Worm (Caenorhabditis elegans) whole organism, L3 larva: ENCODE data around the gene cla-1.

Experiments
- ama-1 ChIP-seq: fragments of 150-350 bp; optimal IDR thresholded peaks from 2 replicates; lab custom pipeline; 2018
- lin-15B ChIP-seq: fragments of 150-350 bp; optimal IDR thresholded peaks from 2 replicates; lab custom pipeline; 2014; ENCODE audit warnings: missing biosample characterization, missing genetic modification characterization
- lin-39 ChIP-seq: fragments of 150-350 bp; optimal IDR thresholded peaks from 2 replicates; lab custom pipeline; 2018; ENCODE audit warnings: missing biosample characterization, missing genetic modification reagents, missing genetic modification characterization
- mdl-1 ChIP-seq: fragments of 150-350 bp; optimal IDR thresholded peaks from 2 replicates; lab custom pipeline; 2014; ENCODE audit warnings: missing biosample characterization, missing genetic modification characterization
- mml-1 ChIP-seq: fragments of 150-350 bp; sonication (generic microtip); optimal IDR thresholded peaks from 3 replicates; lab custom pipeline; 2014; ENCODE audit warnings: missing biosample characterization, missing genetic modification characterization
- nfya-1 ChIP-seq: sonication (generic microtip); optimal IDR thresholded peaks from 2 replicates; lab custom pipeline; 2017; ENCODE audit warnings: missing genetic modification characterization, mild to moderate bottlenecking, missing compliant biosample characterization, antibody characterized with exemption, moderate library complexity; ENCODE audit not compliant: insufficient read depth
- nhr-237 ChIP-seq: fragments of 150-350 bp; optimal IDR thresholded peaks from 2 replicates; lab custom pipeline; 2014; ENCODE audit warnings: missing biosample characterization, missing genetic modification characterization
- unc-39 ChIP-seq: sonication (generic microtip); optimal IDR thresholded peaks from 4 replicates; lab custom pipeline; 2017; ENCODE audit warnings: missing biosample characterization, missing genetic modification characterization
- unc-62 ChIP-seq: fragments of 150-350 bp; sonication (generic microtip); optimal IDR thresholded peaks from 4 replicates; lab custom pipeline; 2014; ENCODE audit warnings: missing biosample characterization, missing genetic modification reagents, missing genetic modification characterization
- ztf-11 ChIP-seq: fragments of 150-350 bp; optimal IDR thresholded peaks from 2 replicates; lab custom pipeline; 2014; ENCODE audit warnings: missing biosample characterization, missing genetic modification characterization

- TF ChIP-seq mml-1 (tag; lab: Kevin White, UChicago), result no peak
- TF ChIP-seq lin-39 (tag; lab: Kevin White, UChicago), result no peak
- no peak for TF ChIP-seq nfya-1 (tag; lab: Kevin White, UChicago)
- no peak for TF ChIP-seq unc-39 (tag; lab: Kevin White, UChicago)
- TF ChIP-seq lin-15B (tag; lab: Kevin White, UChicago), result no peak
- no peak for TF ChIP-seq unc-62 (GFP tag; lab: Kevin White, UChicago)
- no peak for TF ChIP-seq nhr-237 (tag; lab: Kevin White, UChicago)
- TF ChIP-seq mdl-1 (tag; lab: Kevin White, UChicago), result no peak
- no peak for TF ChIP-seq ama-1
- TF ChIP-seq ztf-11, result no peak
These were observed 44.3 kb downstream of the cla-1 start, which contains the start of gene plp-1 for ce11 chrIV:7633020-7633419.
